Worm (Caenorhabditis elegans) whole organism, L4 larva: ENCODE results near the gene R09H3.2.

Source experiments
- D1046.2 ChIP-seq: fragments of 200-800 bp; sonication (Bioruptor generic); IDR thresholded peaks from 2 replicates; pipeline ENCODE4 v1.3.6; 2022; ENCODE audit warnings: missing genetic modification characterization, missing compliant biosample characterization
- F49E8.2 ChIP-seq: sonication (generic microtip); optimal IDR thresholded peaks from 2 replicates; lab custom pipeline; 2016; ENCODE audit warnings: missing compliant biosample characterization, mild to moderate bottlenecking, missing genetic modification characterization, borderline replicate concordance
- R02D3.7 ChIP-seq: fragments of 150-350 bp; sonication (generic microtip); optimal IDR thresholded peaks from 3 replicates; lab custom pipeline; 2014; ENCODE audit warnings: missing biosample characterization, missing genetic modification characterization
- T20F7.1 ChIP-seq: fragments of 200-800 bp; sonication (Bioruptor generic); optimal IDR thresholded peaks from 2 replicates; lab custom pipeline; 2018; ENCODE audit warnings: mild to moderate bottlenecking, missing genetic modification characterization, missing compliant biosample characterization
- aha-1 ChIP-seq: fragments of 150-350 bp; peaks from one replicate; lab custom pipeline; 2014; ENCODE audit warnings: missing biosample characterization, missing genetic modification characterization
- aly-2 ChIP-seq: sonication (generic microtip); optimal IDR thresholded peaks from 2 replicates; lab custom pipeline; 2018; ENCODE audit warnings: missing biosample characterization, missing genetic modification characterization
- attf-4 ChIP-seq: sonication (generic microtip); optimal IDR thresholded peaks from 3 replicates; lab custom pipeline; 2017; ENCODE audit warnings: missing biosample characterization, missing genetic modification characterization
- ceh-32 ChIP-seq: sonication (generic microtip); optimal IDR thresholded peaks from 2 replicates; lab custom pipeline; 2016; ENCODE audit warnings: mild to moderate bottlenecking, missing genetic modification characterization, missing compliant biosample characterization; ENCODE audit not compliant: poor library complexity
- ces-1 ChIP-seq: fragments of 150-350 bp; sonication (generic microtip); optimal IDR thresholded peaks from 4 replicates; lab custom pipeline; 2014; ENCODE audit warnings: missing biosample characterization, missing genetic modification reagents, missing genetic modification characterization
- ctbp-1 ChIP-seq: fragments of 200-800 bp; sonication (Bioruptor generic); IDR thresholded peaks from 2 replicates; pipeline ENCODE4 v1.3.6; 2022; ENCODE audit warnings: missing genetic modification reagents, missing genetic modification characterization, missing compliant biosample characterization
- daf-12 ChIP-seq: fragments of 150-350 bp; optimal IDR thresholded peaks from 2 replicates; lab custom pipeline; 2014; ENCODE audit warnings: missing biosample characterization, missing genetic modification reagents, missing genetic modification characterization
- daf-16 ChIP-seq, 3 experiments: sonication (generic microtip); optimal IDR thresholded peaks; 2 replicates each; lab custom pipeline; 2016 to 2017; ENCODE audit warnings: missing genetic modification characterization in 3 of 3, missing genetic modification reagents in 3 of 3, mild to moderate bottlenecking in 2 of 3, missing compliant biosample characterization in 2 of 3, missing biosample characterization in 1 of 3, moderate library complexity in 1 of 3
- daf-19 ChIP-seq: fragments of 200-800 bp; sonication (Bioruptor generic); conservative IDR thresholded peaks from 2 replicates; pipeline ENCODE4 v1.3.6; 2022; ENCODE audit warnings: missing genetic modification characterization, missing compliant biosample characterization
- dmd-6 ChIP-seq: fragments of 200-800 bp; sonication (Bioruptor generic); IDR thresholded peaks from 2 replicates; pipeline ENCODE4 v1.3.6; 2022; ENCODE audit warnings: missing genetic modification reagents, missing genetic modification characterization, missing compliant biosample characterization
- duxl-1 ChIP-seq: sonication (generic microtip); optimal IDR thresholded peaks from 2 replicates; lab custom pipeline; 2016; ENCODE audit warnings: mild to moderate bottlenecking, missing genetic modification characterization, moderate library complexity, missing compliant biosample characterization; ENCODE audit not compliant: poor library complexity
- egl-43 ChIP-seq: fragments of 200-800 bp; sonication (Bioruptor generic); IDR thresholded peaks from 2 replicates; pipeline ENCODE4 v1.3.6; 2022; ENCODE audit warnings: missing genetic modification reagents, missing genetic modification characterization, missing compliant biosample characterization
- hmg-1.1 ChIP-seq: fragments of 200-800 bp; sonication (Bioruptor generic); IDR thresholded peaks from 2 replicates; pipeline ENCODE4 v1.3.6; 2022; ENCODE audit warnings: missing genetic modification reagents, missing genetic modification characterization, missing compliant biosample characterization
- jun-1 ChIP-seq: fragments of 150-350 bp; optimal IDR thresholded peaks from 2 replicates; lab custom pipeline; 2014; ENCODE audit warnings: missing biosample characterization, missing genetic modification reagents, missing genetic modification characterization
- lin-13 ChIP-seq: fragments of 150-350 bp; optimal IDR thresholded peaks from 2 replicates; lab custom pipeline; 2014; ENCODE audit warnings: missing biosample characterization, missing genetic modification reagents, missing genetic modification characterization
- lin-38 ChIP-seq: fragments of 200-800 bp; sonication (Bioruptor generic); IDR thresholded peaks from 2 replicates; pipeline ENCODE4 v1.3.6; 2022; ENCODE audit warnings: missing genetic modification reagents, missing genetic modification characterization, missing compliant biosample characterization
- lin-39 ChIP-seq: fragments of 150-350 bp; optimal IDR thresholded peaks from 2 replicates; lab custom pipeline; 2014; ENCODE audit warnings: missing biosample characterization, missing genetic modification reagents, missing genetic modification characterization
- madf-5 ChIP-seq, 2 experiments: fragments of 200-800 bp; sonication (Bioruptor generic); IDR thresholded peaks; 2 replicates each; pipeline ENCODE4 v1.3.6; 2022; ENCODE audit warnings: missing compliant biosample characterization in 2 of 2, missing genetic modification characterization in 2 of 2
- mdl-1 ChIP-seq, 2 experiments: fragments of 150-350 bp in 1 of 2; sonication (generic microtip) in 1 of 2; optimal IDR thresholded peaks; 2 replicates each; lab custom pipeline; 2014 to 2017; ENCODE audit warnings: missing biosample characterization in 2 of 2, missing genetic modification characterization in 2 of 2
- mdt-29 ChIP-seq: fragments of 200-800 bp; sonication (Bioruptor generic); IDR thresholded peaks from 2 replicates; pipeline ENCODE4 v1.3.6; 2022; ENCODE audit warnings: missing genetic modification reagents, missing genetic modification characterization, missing compliant biosample characterization
- mep-1 ChIP-seq: fragments of 150-350 bp; sonication (generic microtip); optimal IDR thresholded peaks from 3 replicates; lab custom pipeline; 2014; ENCODE audit warnings: missing biosample characterization, missing genetic modification characterization
- nhr-10 ChIP-seq: fragments of 150-350 bp; optimal IDR thresholded peaks from 2 replicates; lab custom pipeline; 2014; ENCODE audit warnings: missing biosample characterization, missing genetic modification characterization
- nhr-11 ChIP-seq: fragments of 150-350 bp; optimal IDR thresholded peaks from 2 replicates; lab custom pipeline; 2014; ENCODE audit warnings: missing biosample characterization, missing genetic modification characterization
- nhr-111 ChIP-seq: fragments of 200-800 bp; sonication (Bioruptor generic); optimal IDR thresholded peaks from 2 replicates; lab custom pipeline; 2018; ENCODE audit warnings: mild to moderate bottlenecking, missing genetic modification characterization, missing compliant biosample characterization
- nhr-237 ChIP-seq: sonication (generic microtip); optimal IDR thresholded peaks from 2 replicates; lab custom pipeline; 2017; ENCODE audit warnings: missing biosample characterization, missing genetic modification characterization
- nhr-28 ChIP-seq: fragments of 150-350 bp; optimal IDR thresholded peaks from 2 replicates; lab custom pipeline; 2014; ENCODE audit warnings: missing biosample characterization, missing genetic modification characterization
- nhr-41 ChIP-seq: fragments of 200-800 bp; sonication (Bioruptor generic); IDR thresholded peaks from 2 replicates; pipeline ENCODE4 v1.3.6; 2022; ENCODE audit warnings: missing genetic modification reagents, missing genetic modification characterization, missing compliant biosample characterization
- nhr-77 ChIP-seq: fragments of 150-350 bp; optimal IDR thresholded peaks from 2 replicates; lab custom pipeline; 2014; ENCODE audit warnings: missing biosample characterization, missing genetic modification characterization
- rbr-2 ChIP-seq: sonication (generic microtip); optimal IDR thresholded peaks from 2 replicates; lab custom pipeline; 2016; ENCODE audit warnings: missing genotype, missing genetic modification characterization, missing compliant biosample characterization
- saeg-2 ChIP-seq: fragments of 200-800 bp; sonication (Bioruptor generic); IDR thresholded peaks from 2 replicates; pipeline ENCODE4 v1.3.6; 2022; ENCODE audit warnings: missing genetic modification reagents, missing genetic modification characterization, missing compliant biosample characterization
- set-16 ChIP-seq: fragments of 200-800 bp; sonication (Bioruptor generic); IDR thresholded peaks from 2 replicates; pipeline ENCODE4 v1.3.6; 2022; ENCODE audit warnings: missing genetic modification reagents, missing genetic modification characterization, missing compliant biosample characterization
- skn-1 ChIP-seq: fragments of 150-350 bp; optimal IDR thresholded peaks from 2 replicates; lab custom pipeline; 2014; ENCODE audit warnings: missing biosample characterization, missing genetic modification characterization
- spr-3 ChIP-seq: fragments of 200-800 bp; sonication (Bioruptor generic); optimal IDR thresholded peaks from 2 replicates; lab custom pipeline; 2018; ENCODE audit warnings: mild to moderate bottlenecking, missing genetic modification characterization, missing compliant biosample characterization
- unc-62 ChIP-seq, 3 experiments: fragments of 150-350 bp in 1 of 3; sonication (generic microtip); optimal IDR thresholded peaks in 2 of 3; peaks in 1 of 3; 1 replicate in 1 of 3; 2 replicates in 2 of 3; lab custom pipeline; 2014 to 2017; ENCODE audit warnings: missing biosample characterization in 3 of 3, missing genetic modification characterization in 3 of 3, missing genetic modification reagents in 3 of 3, missing genotype in 1 of 3
- zfp-2 ChIP-seq: sonication (generic microtip); optimal IDR thresholded peaks from 2 replicates; lab custom pipeline; 2016; ENCODE audit warnings: mild to moderate bottlenecking, missing genetic modification characterization, missing compliant biosample characterization
- zip-11 ChIP-seq: fragments of 200-800 bp; sonication (Bioruptor generic); IDR thresholded peaks from 2 replicates; pipeline ENCODE4 v1.3.6; 2022; ENCODE audit warnings: missing genetic modification characterization, missing compliant biosample characterization
- ztf-7 ChIP-seq: fragments of 150-350 bp; optimal IDR thresholded peaks from 2 replicates; lab custom pipeline; 2014; ENCODE audit warnings: missing biosample characterization, missing genetic modification characterization

Gene R09H3.2

ce11 chrX:1654146-1654545 is 10.7 kb downstream of the R09H3.2 start, which contains the start of gene ZK380.6:
TSS of gene ZK380.6 (plus strand) at chrX:1654446.
- TF ChIP-seq aly-2 (no peak), duxl-1 (tag; lab: Kevin White, UChicago) (no peak), zip-11 (GFP tag; lab: Robert Waterston, UW) (no peak), ctbp-1 (GFP tag; lab: Robert Waterston, UW) (no peak)

- peak in 1 of 2 experiments; percentile 92 for TF ChIP-seq unc-62 (GFP tag; optimal IDR thresholded peaks at IDR 0.05 in 1 of 2; lab: Kevin White, UChicago)
- no peak for TF ChIP-seq unc-62 (tag; optimal IDR thresholded peaks at IDR 0.05; lab: Kevin White, UChicago)
- TF ChIP-seq mdt-29 (GFP tag; lab: Robert Waterston, UW) = no peak
Measured at ce11 chrX:1651668-1652067, 13.2 kb downstream of the R09H3.2 start, which contains the start of gene ZK380.4. TSS of gene ZK380.4 (minus strand) at chrX:1651994.

- TF ChIP-seq daf-16 (GFP tag; optimal IDR thresholded peaks at IDR 0.05; lab: Kevin White, UChicago) = no peak
- peak; percentile 14 for TF ChIP-seq daf-16 (tag; optimal IDR thresholded peaks at IDR 0.05; lab: Kevin White, UChicago)
- TF ChIP-seq dmd-6 = no peak
- TF ChIP-seq nhr-237 = no peak
- TF ChIP-seq nhr-77 (tag; lab: Kevin White, UChicago) = no peak
- TF ChIP-seq attf-4 = no peak
- TF ChIP-seq F49E8.2 (tag; lab: Kevin White, UChicago) = peak; percentile 12
- TF ChIP-seq nhr-111 (GFP tag; lab: Kevin White, UChicago) = no peak
- peak; percentile 1 for TF ChIP-seq lin-13 (GFP tag; lab: Kevin White, UChicago)
- TF ChIP-seq ceh-32 (tag; lab: Kevin White, UChicago) = no peak
- peak in 1 of 2 experiments; percentile 98 for TF ChIP-seq unc-62 (GFP tag; optimal IDR thresholded peaks at IDR 0.05 in 1 of 2; lab: Kevin White, UChicago)
- no peak for TF ChIP-seq unc-62 (tag; optimal IDR thresholded peaks at IDR 0.05; lab: Kevin White, UChicago)
- TF ChIP-seq mep-1 (tag; lab: Kevin White, UChicago) = no peak
- TF ChIP-seq hmg-1.1 = no peak
- no peak for TF ChIP-seq daf-12 (tag; lab: Kevin White, UChicago)
Measured at ce11 chrX:1643442-1644096, 21.3 kb downstream of the R09H3.2 start.

- TF ChIP-seq set-16 (peak; percentile 49), aha-1 (peak; percentile 67), ces-1 (GFP tag; lab: Kevin White, UChicago) (no peak), spr-3 (GFP tag; lab: Kevin White, UChicago) (no peak), egl-43 (peak; percentile 65; the same call in 1 of the 2 replicates), rbr-2 (tag; lab: Kevin White, UChicago) (no peak)
Measured at ce11 chrX:1630881-1631516, 33.8 kb downstream of the R09H3.2 start, which contains the start of gene ZK380.2. TSS of gene ZK380.2 (plus strand) at chrX:1631466.

- TF ChIP-seq saeg-2 = no peak
- TF ChIP-seq duxl-1 (tag; lab: Kevin White, UChicago) = no peak
- no peak for TF ChIP-seq nhr-41
- TF ChIP-seq mep-1 (tag; lab: Kevin White, UChicago) = no peak
- TF ChIP-seq T20F7.1 (GFP tag; lab: Kevin White, UChicago) = no peak
- TF ChIP-seq D1046.2 (GFP tag; lab: Robert Waterston, UW) = no peak
Measured at ce11 chrX:1629746-1630145, 35.1 kb downstream of the R09H3.2 start.

DNA sequence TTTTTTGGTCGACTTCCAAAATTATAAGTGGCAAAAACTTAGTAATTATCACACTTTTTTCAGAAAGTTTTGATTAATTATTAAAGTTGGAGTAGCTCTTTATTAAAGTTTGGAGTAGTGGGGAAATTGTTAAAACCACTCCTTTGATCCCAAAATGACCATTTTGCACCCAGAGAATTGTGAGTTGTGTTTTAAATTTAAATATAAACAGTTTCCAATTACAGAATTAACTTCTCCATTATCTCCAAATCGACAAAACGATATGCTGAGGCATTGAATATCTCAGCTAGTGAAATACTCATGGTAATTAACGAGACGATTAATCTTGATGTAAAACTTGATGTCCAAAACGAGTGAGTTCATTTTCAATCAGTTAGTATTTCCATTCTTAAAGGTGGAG is 37.0 kb downstream of the R09H3.2 start, which contains the start of gene fbxb-58:
fbxb-58 (plus strand) TSS at position 301 of the 400 bp plus-strand sequence.
- TF ChIP-seq jun-1 = no peak
- no peak for TF ChIP-seq zfp-2 (tag; lab: Kevin White, UChicago)
- no peak for TF ChIP-seq nhr-11 (tag; lab: Kevin White, UChicago)
- no peak for TF ChIP-seq skn-1 (tag; lab: Kevin White, UChicago)
- TF ChIP-seq nhr-10 (tag; lab: Kevin White, UChicago) = no peak
- TF ChIP-seq ztf-7 (tag; lab: Kevin White, UChicago) = no peak
- TF ChIP-seq madf-5 (GFP tag; IDR thresholded peaks at IDR 0.05; lab: Robert Waterston, UW) = no peak
- TF ChIP-seq nhr-77 (tag; lab: Kevin White, UChicago) = no peak
- TF ChIP-seq mdl-1 (tag; optimal IDR thresholded peaks at IDR 0.05; lab: Kevin White, UChicago) = no peak
- no peak for TF ChIP-seq R02D3.7 (tag; lab: Kevin White, UChicago)
- no peak for TF ChIP-seq lin-39 (tag; lab: Kevin White, UChicago)
- no peak for TF ChIP-seq daf-19 (GFP tag; lab: Robert Waterston, UW)
- TF ChIP-seq lin-38 (GFP tag; lab: Robert Waterston, UW) = no peak
- no peak for TF ChIP-seq nhr-28 (tag; lab: Kevin White, UChicago)
